Worm (Caenorhabditis elegans) whole organism, young adult: ENCODE results near the gene egl-27.

Experiments
- C06A6.2 ChIP-seq: fragments of 200-800 bp; sonication (Bioruptor generic); conservative IDR thresholded peaks from 2 replicates; pipeline ENCODE4 v1.3.6; 2022; ENCODE audit warnings: missing genetic modification characterization, missing compliant biosample characterization
- D2030.7 ChIP-seq: fragments of 200-800 bp; sonication (Bioruptor generic); IDR thresholded peaks from 2 replicates; pipeline ENCODE4 v1.3.6; 2022; ENCODE audit warnings: missing genetic modification reagents, missing genetic modification characterization, missing compliant biosample characterization
- F10E7.11 ChIP-seq: sonication (generic microtip); optimal IDR thresholded peaks from 2 replicates; lab custom pipeline; 2017; ENCODE audit warnings: mild to moderate bottlenecking, missing genetic modification characterization, moderate library complexity, missing compliant biosample characterization
- F22D6.2 ChIP-seq: sonication (generic microtip); optimal IDR thresholded peaks from 2 replicates; lab custom pipeline; 2016; ENCODE audit warnings: mild to moderate bottlenecking, missing genetic modification characterization, missing compliant biosample characterization
- F37B4.10 ChIP-seq: fragments of 200-800 bp; sonication (Bioruptor generic); IDR thresholded peaks from 2 replicates; pipeline ENCODE4 v1.3.6; 2022; ENCODE audit warnings: missing genetic modification characterization, missing compliant biosample characterization
- F52B5.7 ChIP-seq: sonication (generic microtip); optimal IDR thresholded peaks from 2 replicates; lab custom pipeline; 2016; ENCODE audit warnings: mild to moderate bottlenecking, missing genetic modification characterization, missing compliant biosample characterization
- K12H6.12 ChIP-seq: fragments of 200-800 bp; sonication (Bioruptor generic); optimal IDR thresholded peaks from 2 replicates; lab custom pipeline; 2018; ENCODE audit warnings: mild to moderate bottlenecking, missing genetic modification characterization, missing compliant biosample characterization
- Y53G8AR.9 ChIP-seq: fragments of 200-800 bp; sonication (Bioruptor generic); conservative IDR thresholded peaks from 2 replicates; pipeline ENCODE4 v1.3.6; 2022; ENCODE audit warnings: missing genetic modification reagents, missing genetic modification characterization, missing compliant biosample characterization
- ama-1 ChIP-seq, 3 experiments: fragments of 150-350 bp in 1 of 3; sonication (generic microtip) in 2 of 3; optimal IDR thresholded peaks; 2 replicates each; lab custom pipeline; 2014 to 2018; ENCODE audit warnings: missing biosample characterization in 2 of 3, missing genetic modification characterization in 2 of 3, missing genetic modification reagents in 2 of 3
- cebp-1 ChIP-seq, 2 experiments: fragments of 200-800 bp in 1 of 2; sonication (Bioruptor generic) in 1 of 2; sonication (generic microtip) in 1 of 2; IDR thresholded peaks in 1 of 2; optimal IDR thresholded peaks in 1 of 2; 2 replicates each; pipeline versions ENCODE4 v1.3.6 to Lab custom; 2017 to 2022; ENCODE audit warnings: missing compliant biosample characterization in 2 of 2, missing genetic modification characterization in 2 of 2, mild to moderate bottlenecking in 1 of 2, missing genetic modification reagents in 1 of 2, moderate library complexity in 1 of 2
- cebp-2 ChIP-seq: fragments of 200-800 bp; sonication (Bioruptor generic); IDR thresholded peaks from 2 replicates; pipeline ENCODE4 v1.3.6; 2022; ENCODE audit warnings: missing genetic modification characterization, missing compliant biosample characterization
- ceh-27 ChIP-seq: fragments of 200-800 bp; sonication (Bioruptor generic); optimal IDR thresholded peaks from 2 replicates; lab custom pipeline; 2018; ENCODE audit warnings: mild to moderate bottlenecking, missing genetic modification characterization, moderate library complexity, missing compliant biosample characterization
- ceh-40 ChIP-seq: fragments of 200-800 bp; sonication (Bioruptor generic); IDR thresholded peaks from 2 replicates; pipeline ENCODE4 v1.3.6; 2022; ENCODE audit warnings: missing genetic modification characterization, missing compliant biosample characterization
- chd-7 ChIP-seq: sonication (generic microtip); optimal IDR thresholded peaks from 2 replicates; lab custom pipeline; 2016; ENCODE audit warnings: mild to moderate bottlenecking, missing genetic modification characterization, moderate library complexity, missing compliant biosample characterization
- dox-1 ChIP-seq: fragments of 200-800 bp; sonication (Bioruptor generic); IDR thresholded peaks from 2 replicates; pipeline ENCODE4 v1.3.6; 2022; ENCODE audit warnings: missing genetic modification reagents, missing genetic modification characterization, missing compliant biosample characterization
- dpff-1 ChIP-seq: sonication (generic microtip); optimal IDR thresholded peaks from 2 replicates; lab custom pipeline; 2017; ENCODE audit warnings: mild to moderate bottlenecking, missing genetic modification characterization, missing compliant biosample characterization
- dpl-1 ChIP-seq: fragments of 150-350 bp; optimal IDR thresholded peaks from 2 replicates; lab custom pipeline; 2014; ENCODE audit warnings: missing biosample characterization, missing genetic modification reagents, missing genetic modification characterization
- egl-44 ChIP-seq: fragments of 200-800 bp; sonication (Bioruptor generic); IDR thresholded peaks from 2 replicates; pipeline ENCODE4 v1.3.6; 2022; ENCODE audit warnings: missing genetic modification reagents, missing genetic modification characterization, missing compliant biosample characterization
- hlh-26 ChIP-seq: fragments of 200-800 bp; sonication (Bioruptor generic); conservative IDR thresholded peaks from 2 replicates; pipeline ENCODE4 v1.3.6; 2022; ENCODE audit warnings: missing genetic modification reagents, missing genetic modification characterization, missing compliant biosample characterization
- hmg-1.2 ChIP-seq: fragments of 200-800 bp; sonication (Bioruptor generic); IDR thresholded peaks from 2 replicates; pipeline ENCODE4 v1.3.6; 2022; ENCODE audit warnings: missing genetic modification reagents, missing genetic modification characterization, missing compliant biosample characterization
- hmg-20 ChIP-seq: fragments of 200-800 bp; sonication (Bioruptor generic); IDR thresholded peaks from 2 replicates; pipeline ENCODE4 v1.3.6; 2022; ENCODE audit warnings: missing genetic modification reagents, missing genetic modification characterization, missing compliant biosample characterization
- hrde-1 ChIP-seq: sonication (generic microtip); optimal IDR thresholded peaks from 2 replicates; lab custom pipeline; 2016; ENCODE audit warnings: missing genetic modification characterization, mild to moderate bottlenecking, missing compliant biosample characterization, moderate library complexity, missing genotype, missing genetic modification reagents, borderline replicate concordance
- hsf-1 ChIP-seq: fragments of 200-800 bp; sonication (Bioruptor generic); IDR thresholded peaks from 2 replicates; pipeline ENCODE4 v1.3.6; 2022; ENCODE audit warnings: missing genetic modification reagents, missing genetic modification characterization, missing compliant biosample characterization
- let-526 ChIP-seq: fragments of 200-800 bp; sonication (Bioruptor generic); IDR thresholded peaks from 2 replicates; pipeline ENCODE4 v1.3.6; 2022; ENCODE audit warnings: missing genetic modification reagents, missing genetic modification characterization, missing compliant biosample characterization
- lin-26 ChIP-seq: fragments of 200-800 bp; sonication (Bioruptor generic); IDR thresholded peaks from 2 replicates; pipeline ENCODE4 v1.3.6; 2022; ENCODE audit warnings: missing genetic modification reagents, missing genetic modification characterization, missing compliant biosample characterization
- lin-54 ChIP-seq: fragments of 200-800 bp; sonication (Bioruptor generic); optimal IDR thresholded peaks from 2 replicates; lab custom pipeline; 2018; ENCODE audit warnings: mild to moderate bottlenecking, missing genetic modification characterization, missing compliant biosample characterization
- lsy-27 ChIP-seq: sonication (generic microtip); optimal IDR thresholded peaks from 2 replicates; lab custom pipeline; 2017; ENCODE audit warnings: missing genetic modification characterization, mild to moderate bottlenecking, missing compliant biosample characterization, antibody characterized with exemption, missing genotype, borderline replicate concordance; ENCODE audit not compliant: insufficient read depth
- madf-6 ChIP-seq: fragments of 200-800 bp; sonication (Bioruptor generic); IDR thresholded peaks from 2 replicates; pipeline ENCODE4 v1.3.6; 2022; ENCODE audit warnings: missing genetic modification reagents, missing genetic modification characterization, missing compliant biosample characterization
- mcd-1 ChIP-seq: fragments of 200-800 bp; sonication (Bioruptor generic); IDR thresholded peaks from 2 replicates; pipeline ENCODE4 v1.3.6; 2022; ENCODE audit warnings: missing genetic modification reagents, missing genetic modification characterization, missing compliant biosample characterization
- mxl-1 ChIP-seq: sonication (generic microtip); optimal IDR thresholded peaks from 2 replicates; lab custom pipeline; 2016; ENCODE audit warnings: missing genetic modification characterization, missing compliant biosample characterization
- nfyb-1 ChIP-seq: fragments of 200-800 bp; sonication (Bioruptor generic); IDR thresholded peaks from 2 replicates; pipeline ENCODE4 v1.3.6; 2022; ENCODE audit warnings: missing genetic modification reagents, missing genetic modification characterization, missing compliant biosample characterization
- nhr-27 ChIP-seq: fragments of 200-800 bp; sonication (Bioruptor generic); optimal IDR thresholded peaks from 2 replicates; lab custom pipeline; 2018; ENCODE audit warnings: mild to moderate bottlenecking, missing genetic modification characterization, moderate library complexity, missing compliant biosample characterization
- nhr-80 ChIP-seq: sonication (generic microtip); optimal IDR thresholded peaks from 2 replicates; lab custom pipeline; 2016; ENCODE audit warnings: missing genetic modification characterization, missing compliant biosample characterization
- pha-4 ChIP-seq: fragments of 150-350 bp; sonication (generic microtip); optimal IDR thresholded peaks from 2 replicates; lab custom pipeline; 2014; ENCODE audit warnings: missing biosample characterization, missing genetic modification reagents, missing genetic modification characterization
- rec-8 ChIP-seq, 2 experiments: sonication (generic microtip); optimal IDR thresholded peaks; 2 replicates each; lab custom pipeline; 2016; ENCODE audit warnings: mild to moderate bottlenecking in 2 of 2, missing genetic modification characterization in 2 of 2, missing genetic modification reagents in 2 of 2, missing genotype in 2 of 2, missing biosample characterization in 1 of 2, missing compliant biosample characterization in 1 of 2, moderate library complexity in 1 of 2
- repo-1 ChIP-seq: sonication (generic microtip); optimal IDR thresholded peaks from 2 replicates; lab custom pipeline; 2017; ENCODE audit warnings: mild to moderate bottlenecking, missing genetic modification characterization, missing compliant biosample characterization
- sea-2 ChIP-seq: fragments of 200-800 bp; sonication (Bioruptor generic); IDR thresholded peaks from 2 replicates; pipeline ENCODE4 v1.3.6; 2022; ENCODE audit warnings: missing genetic modification characterization, missing compliant biosample characterization
- snpc-4 ChIP-seq, 5 experiments: fragments of 150-350 bp in 1 of 5; sonication (generic microtip) in 4 of 5; optimal IDR thresholded peaks; 2 replicates each; lab custom pipeline; 2014 to 2018; ENCODE audit warnings: missing genetic modification characterization in 5 of 5, missing biosample characterization in 3 of 5, antibody characterized with exemption in 2 of 5, mild to moderate bottlenecking in 2 of 5, missing compliant biosample characterization in 2 of 5, missing genotype in 2 of 5, moderate library complexity in 2 of 5, missing genetic modification reagents in 1 of 5
- tbp1 ChIP-seq: fragments of 200-800 bp; sonication (Bioruptor generic); optimal IDR thresholded peaks from 2 replicates; lab custom pipeline; 2018; ENCODE audit warnings: mild to moderate bottlenecking, missing genetic modification characterization, missing compliant biosample characterization
- tlf-1 ChIP-seq: fragments of 200-800 bp; sonication (Bioruptor generic); optimal IDR thresholded peaks from 2 replicates; lab custom pipeline; 2018; ENCODE audit warnings: mild to moderate bottlenecking, missing genetic modification characterization, missing compliant biosample characterization
- zim-3 ChIP-seq: sonication (generic microtip); optimal IDR thresholded peaks from 2 replicates; lab custom pipeline; 2017; ENCODE audit warnings: mild to moderate bottlenecking, missing genetic modification characterization, moderate library complexity, missing compliant biosample characterization
- ztf-26 ChIP-seq: sonication (generic microtip); optimal IDR thresholded peaks from 2 replicates; lab custom pipeline; 2017; ENCODE audit warnings: missing genetic modification characterization, missing compliant biosample characterization
- ztf-3 ChIP-seq: fragments of 200-800 bp; sonication (Bioruptor generic); optimal IDR thresholded peaks from 2 replicates; lab custom pipeline; 2018; ENCODE audit warnings: mild to moderate bottlenecking, missing genetic modification characterization, missing compliant biosample characterization

The egl-27 gene

DNA sequence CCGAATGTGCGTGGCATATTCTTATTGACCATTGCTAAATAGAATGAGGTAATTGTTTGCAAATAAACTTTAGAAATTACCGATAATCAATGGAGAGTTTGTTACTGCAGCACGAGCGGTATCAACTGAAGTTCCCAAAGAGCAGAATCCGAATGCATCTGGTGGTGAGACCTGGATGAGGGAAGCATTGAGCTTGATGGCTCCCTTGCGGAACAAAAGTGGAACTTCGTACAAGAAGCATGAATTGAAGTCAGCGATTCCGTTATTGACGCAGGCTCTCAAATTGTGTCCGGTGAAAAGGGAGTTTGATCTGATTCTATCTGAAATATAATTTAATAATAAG lies 54.7 kb downstream of the egl-27 start (continued):
- no peak for TF ChIP-seq dpl-1

DNA sequence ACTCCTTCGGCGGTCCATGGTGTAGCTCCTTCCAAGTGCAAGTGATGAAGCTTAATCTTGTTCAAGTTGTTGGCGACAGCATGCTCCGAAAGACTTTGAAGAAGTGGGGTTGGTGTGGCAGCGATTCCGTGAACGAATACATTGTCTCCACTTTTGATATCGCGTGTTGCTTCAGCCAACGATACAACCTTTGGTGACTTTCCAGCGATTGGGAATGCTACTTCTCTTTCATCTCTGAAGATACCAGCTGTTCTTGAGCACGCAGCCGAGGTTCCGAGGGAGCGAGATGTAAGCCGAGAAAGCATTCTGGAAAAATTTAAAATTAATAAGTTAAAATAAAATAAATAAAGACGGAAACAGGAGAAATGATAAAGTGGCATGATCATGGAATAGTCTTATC lies 55.3 kb downstream of the egl-27 start, which contains the start of gene acer-1:
acer-1 (minus strand) TSS at position 306 of the 400 bp plus-strand sequence.
- TF ChIP-seq D2030.7 (GFP tag; lab: Robert Waterston, UW), result no peak
- no peak for TF ChIP-seq cebp-1 (GFP tag; IDR thresholded peaks at IDR 0.05; lab: Robert Waterston, UW)
- TF ChIP-seq cebp-1 (tag; optimal IDR thresholded peaks at IDR 0.05; lab: Kevin White, UChicago), result peak; percentile 1
- TF ChIP-seq ztf-26 (tag; lab: Kevin White, UChicago), result no peak
- TF ChIP-seq F10E7.11 (tag; lab: Kevin White, UChicago), result peak; percentile 9
- TF ChIP-seq mcd-1 (GFP tag; lab: Robert Waterston, UW), result 0 out of 2 replicates have a peak, but pooled peaks have one; percentile 16
- peak; percentile 26 for TF ChIP-seq F52B5.7
- peak; percentile 88 for TF ChIP-seq ama-1 (optimal IDR thresholded peaks at IDR 0.05; lab: Kevin White, UChicago)
- TF ChIP-seq ama-1 (GFP tag; optimal IDR thresholded peaks at IDR 0.05; lab: Kevin White, UChicago), result no peak
- TF ChIP-seq lsy-27, result no peak
- peak; percentile 53 for TF ChIP-seq zim-3 (tag; lab: Kevin White, UChicago)
- TF ChIP-seq cebp-2, result 0 out of 2 replicates have a peak, but pooled peaks have one; percentile 6
- peak; percentile 8; the same call in 1 of the 2 replicates for TF ChIP-seq nfyb-1
- TF ChIP-seq, all 124 proteins: peak for 8

DNA sequence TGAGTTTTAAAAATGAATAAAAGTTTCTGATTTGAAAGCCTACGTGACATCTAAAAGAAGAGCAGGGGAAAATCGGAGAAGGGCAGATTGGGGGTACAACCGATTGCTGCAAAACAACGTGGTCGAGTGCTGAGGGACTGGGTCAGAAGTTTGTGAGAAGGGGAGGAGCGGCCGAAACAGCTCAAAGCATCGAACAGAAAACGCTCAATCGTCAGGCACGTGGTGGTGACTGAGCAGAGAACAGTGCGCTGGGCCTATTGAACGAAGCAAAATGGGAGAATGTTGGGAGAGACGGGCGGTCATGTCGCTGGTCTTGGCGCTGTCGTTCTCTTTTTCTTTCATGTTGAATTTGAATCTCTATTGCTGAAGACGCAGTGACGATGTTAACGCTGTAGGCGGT lies 56.4 kb downstream of the egl-27 start:
- TF ChIP-seq ztf-3, result peak; percentile 52
- peak; percentile 71 for TF ChIP-seq lin-26
- TF ChIP-seq dpff-1 (tag; lab: Kevin White, UChicago), result no peak
- 0 out of 2 replicates have a peak, but pooled peaks have one; percentile 78 for TF ChIP-seq F37B4.10 (GFP tag; lab: Robert Waterston, UW)
- TF ChIP-seq hrde-1 (tag; lab: Kevin White, UChicago), result peak; percentile 6
- peak; percentile 35 for TF ChIP-seq lin-54 (GFP tag; lab: Kevin White, UChicago)
- peak; percentile 49 for TF ChIP-seq ztf-26 (tag; lab: Kevin White, UChicago)
- TF ChIP-seq tbp1 (GFP tag; lab: Kevin White, UChicago), result peak; percentile 22
- no peak for TF ChIP-seq hsf-1 (GFP tag; lab: Robert Waterston, UW)
- TF ChIP-seq mxl-1 (tag; lab: Kevin White, UChicago), result peak; percentile 1
- peak; percentile 66 for TF ChIP-seq ama-1 (optimal IDR thresholded peaks at IDR 0.05; lab: Kevin White, UChicago)
- no peak for TF ChIP-seq ama-1 (GFP tag; optimal IDR thresholded peaks at IDR 0.05; lab: Kevin White, UChicago)
- 0 out of 2 replicates have a peak, but pooled peaks have one; percentile 39 for TF ChIP-seq madf-6 (GFP tag; lab: Robert Waterston, UW)
- TF ChIP-seq hlh-26 (GFP tag; lab: Robert Waterston, UW), result no peak
- TF ChIP-seq hmg-20 (GFP tag; lab: Robert Waterston, UW), result 0 out of 2 replicates have a peak, but pooled peaks have one; percentile 15
- 0 out of 2 replicates have a peak, but pooled peaks have one; percentile 42 for TF ChIP-seq let-526 (GFP tag; lab: Robert Waterston, UW)
- TF ChIP-seq repo-1, result peak; percentile 5
- no peak for TF ChIP-seq snpc-4 (GFP tag; optimal IDR thresholded peaks at IDR 0.05; lab: Kevin White, UChicago)
- peak in 2 of 4 experiments; percentile 9 to 25 for TF ChIP-seq snpc-4 (tag; optimal IDR thresholded peaks at IDR 0.05; lab: Kevin White, UChicago)
- TF ChIP-seq chd-7, result peak; percentile 68
- peak; percentile 80 for TF ChIP-seq egl-44
- no peak for TF ChIP-seq ceh-40 (GFP tag; lab: Robert Waterston, UW)
- TF ChIP-seq ceh-27 (GFP tag; lab: Kevin White, UChicago), result no peak
- peak; percentile 42 for TF ChIP-seq hmg-1.2 (GFP tag; lab: Robert Waterston, UW)
- TF ChIP-seq rec-8 (tag; optimal IDR thresholded peaks at IDR 0.05; lab: Kevin White, UChicago), result no peak
- TF ChIP-seq K12H6.12 (tag; lab: Kevin White, UChicago), result peak; percentile 84
- TF ChIP-seq F22D6.2, result peak; percentile 9
- no peak for TF ChIP-seq pha-4 (tag; lab: Kevin White, UChicago)
- TF ChIP-seq nhr-27 (tag; lab: Kevin White, UChicago), result no peak
- peak; percentile 48 for TF ChIP-seq C06A6.2 (GFP tag; lab: Robert Waterston, UW)
- TF ChIP-seq Y53G8AR.9 (GFP tag; lab: Robert Waterston, UW), result peak; percentile 63; the same call in 1 of the 2 replicates
- TF ChIP-seq tlf-1 (GFP tag; lab: Kevin White, UChicago), result peak; percentile 46
- TF ChIP-seq sea-2 (GFP tag; lab: Robert Waterston, UW), result no peak
- TF ChIP-seq dox-1, result peak; percentile 43; the same call in 1 of the 2 replicates
- TF ChIP-seq nhr-80, result peak; percentile 44
